Worm (Caenorhabditis elegans) whole organism, L1 larva: Measurements from ENCODE around the gene T11F9.21.
A peak's percentile ranks its signal among the peaks of the same experiment; 100 is the strongest.

ENCODE experiments used
- ama-1 ChIP-seq: fragments of 150-350 bp; optimal IDR thresholded peaks from 2 replicates; lab custom pipeline; 2014
- blmp-1 ChIP-seq: fragments of 150-350 bp; optimal IDR thresholded peaks from 2 replicates; lab custom pipeline; 2014; ENCODE audit warnings: missing biosample characterization, missing genetic modification characterization
- ceh-63 ChIP-seq: fragments of 200-800 bp; sonication (Bioruptor generic); optimal IDR thresholded peaks from 2 replicates; lab custom pipeline; 2018; ENCODE audit warnings: mild to moderate bottlenecking, missing genetic modification characterization, missing compliant biosample characterization
- ces-1 ChIP-seq: fragments of 150-350 bp; optimal IDR thresholded peaks from 2 replicates; lab custom pipeline; 2014; ENCODE audit warnings: missing biosample characterization, missing genetic modification reagents, missing genetic modification characterization
- dpl-1 ChIP-seq, 3 experiments: fragments of 150-350 bp in 2 of 3; sonication (generic microtip) in 1 of 3; optimal IDR thresholded peaks; 2 replicates each; lab custom pipeline; 2014 to 2017; ENCODE audit warnings: missing biosample characterization in 3 of 3, missing genetic modification characterization in 3 of 3, missing genetic modification reagents in 3 of 3
- efl-1 ChIP-seq, 4 experiments: fragments of 150-350 bp; optimal IDR thresholded peaks in 3 of 4; peaks in 1 of 4; 1 replicate in 1 of 4; 2 replicates in 3 of 4; lab custom pipeline; 2014; ENCODE audit warnings: missing biosample characterization in 2 of 4, missing genetic modification characterization in 2 of 4, missing genetic modification reagents in 2 of 4
- egl-13 ChIP-seq: sonication (generic microtip); optimal IDR thresholded peaks from 2 replicates; lab custom pipeline; 2016; ENCODE audit warnings: missing genotype, missing genetic modification reagents, missing genetic modification characterization, missing compliant biosample characterization
- elt-2 ChIP-seq: sonication (generic microtip); optimal IDR thresholded peaks from 2 replicates; lab custom pipeline; 2016; ENCODE audit warnings: missing genetic modification characterization, mild to moderate bottlenecking, inconsistent platforms, missing compliant biosample characterization, missing genetic modification reagents
- elt-3 ChIP-seq, 6 experiments: fragments of 150-350 bp in 1 of 6; sonication (generic microtip); optimal IDR thresholded peaks; 2 replicates each; lab custom pipeline; 2017 to 2018; ENCODE audit warnings: missing biosample characterization in 6 of 6, missing genetic modification characterization in 6 of 6, inconsistent platforms in 1 of 6
- ets-5 ChIP-seq: fragments of 200-800 bp; sonication (Bioruptor generic); IDR thresholded peaks from 2 replicates; pipeline ENCODE4 v1.3.6; 2022; ENCODE audit warnings: missing genetic modification characterization, missing compliant biosample characterization
- grh-1 ChIP-seq: fragments of 200-800 bp; sonication (Bioruptor generic); IDR thresholded peaks from 2 replicates; pipeline ENCODE4 v1.3.6; 2022; ENCODE audit warnings: missing genetic modification reagents, missing genetic modification characterization, missing compliant biosample characterization
- hlh-4 ChIP-seq: sonication (generic microtip); optimal IDR thresholded peaks from 2 replicates; lab custom pipeline; 2016; ENCODE audit warnings: mild to moderate bottlenecking, missing genetic modification characterization, missing compliant biosample characterization
- hpl-2 ChIP-seq: fragments of 150-350 bp; optimal IDR thresholded peaks from 2 replicates; lab custom pipeline; 2014; ENCODE audit warnings: missing biosample characterization, missing genetic modification reagents, missing genetic modification characterization
- jun-1 ChIP-seq: fragments of 150-350 bp; optimal IDR thresholded peaks from 2 replicates; lab custom pipeline; 2014; ENCODE audit warnings: missing biosample characterization, missing genetic modification reagents, missing genetic modification characterization
- lin-13 ChIP-seq: fragments of 150-350 bp; optimal IDR thresholded peaks from 2 replicates; lab custom pipeline; 2014; ENCODE audit warnings: missing biosample characterization, missing genetic modification reagents, missing genetic modification characterization
- lin-14 ChIP-seq: fragments of 200-800 bp; sonication (Bioruptor generic); optimal IDR thresholded peaks from 2 replicates; lab custom pipeline; 2018; ENCODE audit warnings: mild to moderate bottlenecking, missing genetic modification characterization, moderate library complexity, missing compliant biosample characterization
- lin-35 ChIP-seq, 2 experiments: fragments of 150-350 bp; optimal IDR thresholded peaks; 2 replicates each; lab custom pipeline; 2014; ENCODE audit warnings: missing biosample characterization in 2 of 2, missing genetic modification characterization in 2 of 2, missing genetic modification reagents in 2 of 2
- lin-39 ChIP-seq: fragments of 150-350 bp; optimal IDR thresholded peaks from 2 replicates; lab custom pipeline; 2014; ENCODE audit warnings: missing biosample characterization, missing genetic modification reagents, missing genetic modification characterization
- lir-3 ChIP-seq: sonication (generic microtip); optimal IDR thresholded peaks from 2 replicates; lab custom pipeline; 2016; ENCODE audit warnings: mild to moderate bottlenecking, missing genetic modification characterization, moderate library complexity, missing compliant biosample characterization; ENCODE audit not compliant: poor library complexity
- mab-9 ChIP-seq: fragments of 200-800 bp; sonication (Bioruptor generic); IDR thresholded peaks from 2 replicates; pipeline ENCODE4 v1.3.6; 2022; ENCODE audit warnings: missing genetic modification reagents, missing genetic modification characterization, missing compliant biosample characterization
- mep-1 ChIP-seq: fragments of 150-350 bp; optimal IDR thresholded peaks from 2 replicates; lab custom pipeline; 2014; ENCODE audit warnings: missing biosample characterization, missing genetic modification characterization
- nhr-11 ChIP-seq: fragments of 150-350 bp; optimal IDR thresholded peaks from 2 replicates; lab custom pipeline; 2014; ENCODE audit warnings: missing biosample characterization, missing genetic modification characterization
- nhr-20 ChIP-seq: sonication (generic microtip); optimal IDR thresholded peaks from 2 replicates; lab custom pipeline; 2016; ENCODE audit warnings: mild to moderate bottlenecking, missing genetic modification characterization, missing compliant biosample characterization
- nhr-28 ChIP-seq: fragments of 150-350 bp; optimal IDR thresholded peaks from 2 replicates; lab custom pipeline; 2014; ENCODE audit warnings: missing biosample characterization, missing genetic modification characterization
- nhr-47 ChIP-seq: sonication (generic microtip); optimal IDR thresholded peaks from 2 replicates; lab custom pipeline; 2016; ENCODE audit warnings: mild to moderate bottlenecking, missing genetic modification characterization, moderate library complexity, missing compliant biosample characterization
- nhr-77 ChIP-seq: fragments of 150-350 bp; optimal IDR thresholded peaks from 2 replicates; lab custom pipeline; 2014; ENCODE audit warnings: missing biosample characterization, missing genetic modification characterization
- nhr-84 ChIP-seq: sonication (generic microtip); optimal IDR thresholded peaks from 2 replicates; lab custom pipeline; 2017; ENCODE audit warnings: missing biosample characterization, missing genetic modification characterization
- nhr-85 ChIP-seq: sonication (generic microtip); peaks from one replicate; lab custom pipeline; 2016; ENCODE audit warnings: missing genetic modification characterization, inconsistent platforms, missing compliant biosample characterization
- nhr-90 ChIP-seq: sonication (generic microtip); optimal IDR thresholded peaks from 2 replicates; lab custom pipeline; 2016; ENCODE audit warnings: mild to moderate bottlenecking, missing genetic modification characterization, missing compliant biosample characterization; ENCODE audit not compliant: poor library complexity
- rnt-1 ChIP-seq: sonication (generic microtip); optimal IDR thresholded peaks from 2 replicates; lab custom pipeline; 2016; ENCODE audit warnings: mild to moderate bottlenecking, missing genetic modification characterization, moderate library complexity, missing compliant biosample characterization
- snu-23 ChIP-seq: sonication (generic microtip); optimal IDR thresholded peaks from 2 replicates; lab custom pipeline; 2016; ENCODE audit warnings: missing genetic modification characterization, missing compliant biosample characterization
- unc-86 ChIP-seq: sonication (generic microtip); optimal IDR thresholded peaks from 2 replicates; lab custom pipeline; 2016; ENCODE audit warnings: missing genetic modification characterization, missing compliant biosample characterization
- unc-98 ChIP-seq: fragments of 200-800 bp; sonication (Bioruptor generic); IDR thresholded peaks from 2 replicates; pipeline ENCODE4 v1.3.6; 2022; ENCODE audit warnings: missing genetic modification characterization, missing compliant biosample characterization
- vab-15 ChIP-seq: sonication (generic microtip); optimal IDR thresholded peaks from 2 replicates; lab custom pipeline; 2017; ENCODE audit warnings: missing genotype, mild to moderate bottlenecking, missing genetic modification characterization, missing compliant biosample characterization
- zip-4 ChIP-seq: fragments of 200-800 bp; sonication (Bioruptor generic); optimal IDR thresholded peaks from 2 replicates; lab custom pipeline; 2018; ENCODE audit warnings: mild to moderate bottlenecking, missing genetic modification characterization, moderate library complexity, missing compliant biosample characterization
- ztf-11 ChIP-seq, 2 experiments: sonication (generic microtip); optimal IDR thresholded peaks; 2 replicates each; lab custom pipeline; 2016 to 2017; ENCODE audit warnings: missing genetic modification characterization in 2 of 2, missing biosample characterization in 1 of 2, missing compliant biosample characterization in 1 of 2

The T11F9.21 gene

DNA sequence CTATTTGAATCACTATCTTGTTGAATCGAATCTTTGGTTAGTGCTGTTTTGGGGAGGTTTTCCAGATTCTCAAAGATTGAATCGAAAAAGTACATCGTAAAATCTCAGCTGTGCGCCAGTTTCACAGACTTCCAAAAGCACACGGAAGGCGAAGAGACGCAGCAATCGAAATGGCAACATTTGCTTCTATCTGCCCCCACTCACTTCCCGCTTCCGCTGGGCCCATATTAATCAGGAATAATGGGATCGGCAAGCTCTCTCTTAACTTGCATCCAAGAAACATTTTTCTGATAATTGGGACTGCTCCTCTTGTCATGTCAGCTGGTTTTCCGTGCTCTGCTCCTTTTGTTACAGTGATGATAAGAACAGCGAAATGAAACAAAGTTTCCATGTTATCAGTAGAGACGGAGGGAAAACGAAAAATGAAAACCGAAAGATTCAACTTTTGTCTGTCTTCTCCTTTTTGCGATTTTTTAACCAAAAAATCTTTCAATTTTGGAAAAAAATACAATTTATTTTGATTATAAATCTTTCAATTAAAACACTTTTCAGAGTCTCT is 43.0 kb downstream of the T11F9.21 start (continued):
- TF ChIP-seq nhr-90 (tag; lab: Kevin White, UChicago) (no peak), lin-35 (GFP tag; optimal IDR thresholded peaks at IDR 0.05; lab: Kevin White, UChicago) (peak in 1 of 2 experiments; percentile 38), ets-5 (GFP tag; lab: Robert Waterston, UW) (no peak), rnt-1 (tag; lab: Kevin White, UChicago) (peak; percentile 67), elt-2 (tag; lab: Kevin White, UChicago) (peak; percentile 66), lin-14 (GFP tag; lab: Kevin White, UChicago) (peak; percentile 61), nhr-28 (tag; lab: Kevin White, UChicago) (no peak), elt-3 (tag; optimal IDR thresholded peaks at IDR 0.05; lab: Kevin White, UChicago) (no peak), lin-13 (GFP tag; lab: Kevin White, UChicago) (no peak), mep-1 (tag; lab: Kevin White, UChicago) (peak; percentile 10), snu-23 (peak; percentile 11), ces-1 (no peak)
- TF ChIP-seq, all 84 proteins: peak for 14

DNA sequence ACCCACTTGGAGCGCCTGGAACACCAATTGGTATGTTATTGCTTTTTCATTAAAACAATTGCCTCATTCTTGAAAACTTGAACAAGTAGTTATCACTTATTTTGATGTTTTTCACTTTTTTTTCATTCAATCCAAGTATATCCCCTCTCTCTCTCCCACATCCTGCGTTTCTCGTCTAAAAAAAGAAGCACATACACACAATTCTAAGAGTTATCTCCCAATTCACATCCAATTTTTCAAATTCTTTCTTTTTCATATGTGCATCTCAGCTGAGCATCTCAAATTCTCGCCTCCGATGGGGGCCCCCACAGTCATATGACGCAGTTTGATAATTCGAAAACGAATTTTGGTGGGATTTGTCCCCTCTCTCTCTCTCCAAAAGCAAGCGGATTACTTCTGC is 44.1 kb downstream of the T11F9.21 start:
- no peak for TF ChIP-seq ztf-11 (tag; optimal IDR thresholded peaks at IDR 0.05; lab: Kevin White, UChicago)
- TF ChIP-seq nhr-85 (tag; lab: Kevin White, UChicago) = peak; percentile 46
- no peak for TF ChIP-seq hpl-2
- no peak for TF ChIP-seq unc-98
- no peak for TF ChIP-seq ceh-63 (GFP tag; lab: Kevin White, UChicago)
- no peak for TF ChIP-seq nhr-11 (tag; lab: Kevin White, UChicago)
- no peak for TF ChIP-seq elt-3 (tag; optimal IDR thresholded peaks at IDR 0.05; lab: Kevin White, UChicago)
- TF ChIP-seq hlh-4 = no peak
- no peak for TF ChIP-seq ama-1 (lab: Kevin White, UChicago)
- TF ChIP-seq mab-9 (GFP tag; lab: Robert Waterston, UW) = no peak
- peak; percentile 62 for TF ChIP-seq lin-14 (GFP tag; lab: Kevin White, UChicago)
- TF ChIP-seq mep-1 (tag; lab: Kevin White, UChicago) = no peak
- TF ChIP-seq nhr-47 (tag; lab: Kevin White, UChicago) = no peak
- TF ChIP-seq ces-1 = no peak
- TF ChIP-seq nhr-84 (tag; lab: Kevin White, UChicago) = no peak
- TF ChIP-seq zip-4 (GFP tag; lab: Kevin White, UChicago) = no peak
- no peak for TF ChIP-seq unc-86 (tag; lab: Kevin White, UChicago)
- TF ChIP-seq lir-3 = no peak
- no peak for TF ChIP-seq nhr-20 (tag; lab: Kevin White, UChicago)
- no peak for TF ChIP-seq blmp-1 (tag; lab: Kevin White, UChicago)
- no peak for TF ChIP-seq efl-1 (optimal IDR thresholded peaks at IDR 0.05; lab: Kevin White, UChicago)
- TF ChIP-seq efl-1 (GFP tag; optimal IDR thresholded peaks at IDR 0.05 in 1 of 2; lab: Kevin White, UChicago) = peak in 1 of 2 experiments; percentile 83
- no peak for TF ChIP-seq grh-1 (GFP tag; lab: Robert Waterston, UW)
- TF ChIP-seq lin-39 = no peak
- TF ChIP-seq dpl-1 (GFP tag; optimal IDR thresholded peaks at IDR 0.05; lab: Kevin White, UChicago) = no peak

DNA sequence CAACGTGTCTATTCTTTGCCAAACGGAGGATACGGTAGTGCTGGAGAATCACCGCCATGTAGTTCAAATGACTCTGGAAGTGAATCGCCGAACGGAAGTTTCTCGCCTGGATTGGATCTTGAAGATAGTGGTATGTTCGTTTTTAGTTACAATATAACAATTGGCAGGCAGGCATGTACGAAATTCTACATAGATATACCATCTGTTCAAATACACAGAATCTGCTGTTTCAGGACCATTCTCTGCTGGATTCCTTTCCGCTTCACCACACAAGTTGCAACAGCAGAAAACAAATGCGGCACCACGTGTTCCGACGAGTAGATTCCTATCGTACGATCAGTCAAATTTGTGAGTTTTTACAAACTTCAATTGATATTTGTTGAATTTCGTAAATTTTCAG is 46.9 kb downstream of the T11F9.21 start:
- TF ChIP-seq efl-1 (optimal IDR thresholded peaks at IDR 0.05; lab: Kevin White, UChicago) = no peak
- TF ChIP-seq efl-1 (GFP tag; optimal IDR thresholded peaks at IDR 0.05 in 1 of 2; lab: Kevin White, UChicago) = peak in 1 of 2 experiments; percentile 21
- TF ChIP-seq egl-13 (tag; lab: Kevin White, UChicago) = no peak

DNA sequence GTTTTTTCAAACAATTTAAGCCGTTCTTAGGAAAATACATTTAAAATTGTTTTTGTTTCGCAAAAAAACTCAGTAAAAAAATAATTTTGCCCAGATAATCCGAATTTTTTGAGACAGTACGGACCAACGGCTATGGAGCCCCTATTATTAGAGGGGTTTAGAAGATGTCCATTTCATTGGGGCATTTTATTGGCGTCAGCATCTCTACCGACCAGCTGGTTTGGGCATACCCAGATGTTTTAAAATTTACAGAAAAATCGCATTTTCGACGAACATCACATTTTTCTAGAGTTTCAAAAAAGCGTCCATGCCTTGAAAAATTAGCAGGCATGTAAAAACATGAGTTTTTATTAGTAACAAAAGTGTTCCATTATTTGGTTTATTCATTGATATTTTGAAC is 48.7 kb downstream of the T11F9.21 start:
- TF ChIP-seq vab-15 (tag; lab: Kevin White, UChicago) (peak; percentile 4), mep-1 (tag; lab: Kevin White, UChicago) (no peak), efl-1 (optimal IDR thresholded peaks at IDR 0.05; lab: Kevin White, UChicago) (peak in 1 of 2 experiments; percentile 3), efl-1 (GFP tag; optimal IDR thresholded peaks at IDR 0.05 in 1 of 2; lab: Kevin White, UChicago) (no peak), nhr-77 (tag; lab: Kevin White, UChicago) (no peak), jun-1 (tag; lab: Kevin White, UChicago) (peak; percentile 7)
